Worm (Caenorhabditis elegans) whole organism, early embryonic: ENCODE data around the gene bre-5.

Experiments used
- B0310.2 ChIP-seq: sonication (generic microtip); optimal IDR thresholded peaks from 2 replicates; lab custom pipeline; 2016; ENCODE audit warnings: mild to moderate bottlenecking, missing genetic modification characterization, missing compliant biosample characterization
- F13C5.2 ChIP-seq: sonication (generic microtip); optimal IDR thresholded peaks from 2 replicates; lab custom pipeline; 2017; ENCODE audit warnings: mild to moderate bottlenecking, missing genetic modification characterization, inconsistent platforms, missing compliant biosample characterization
- aly-1 ChIP-seq: sonication (generic microtip); optimal IDR thresholded peaks from 2 replicates; lab custom pipeline; 2016; ENCODE audit warnings: missing genetic modification characterization, missing compliant biosample characterization
- ama-1 ChIP-seq: fragments of 150-350 bp; optimal IDR thresholded peaks from 2 replicates; lab custom pipeline; 2014
- ceh-13 ChIP-seq: fragments of 200-800 bp; sonication (Bioruptor generic); optimal IDR thresholded peaks from 2 replicates; lab custom pipeline; 2018; ENCODE audit warnings: mild to moderate bottlenecking, missing genetic modification characterization, missing compliant biosample characterization
- ceh-36 ChIP-seq: sonication (generic microtip); optimal IDR thresholded peaks from 2 replicates; lab custom pipeline; 2016; ENCODE audit warnings: missing genetic modification characterization, inconsistent platforms, missing compliant biosample characterization
- ets-7 ChIP-seq: sonication (generic microtip); optimal IDR thresholded peaks from 2 replicates; lab custom pipeline; 2016; ENCODE audit warnings: missing genotype, missing genetic modification characterization, missing compliant biosample characterization
- flt-1 ChIP-seq: fragments of 200-800 bp; sonication (Bioruptor generic); IDR thresholded peaks from 2 replicates; pipeline ENCODE4 v1.3.6; 2022; ENCODE audit warnings: missing genetic modification characterization, missing compliant biosample characterization
- hmbx-1 ChIP-seq: sonication (generic microtip); optimal IDR thresholded peaks from 2 replicates; lab custom pipeline; 2016; ENCODE audit warnings: mild to moderate bottlenecking, missing genetic modification characterization, missing compliant biosample characterization
- hmg-4 ChIP-seq: fragments of 200-800 bp; sonication (Bioruptor generic); optimal IDR thresholded peaks from 2 replicates; lab custom pipeline; 2018; ENCODE audit warnings: mild to moderate bottlenecking, missing genetic modification characterization, missing compliant biosample characterization
- hnd-1 ChIP-seq: sonication (generic microtip); optimal IDR thresholded peaks from 2 replicates; lab custom pipeline; 2016; ENCODE audit warnings: missing genetic modification characterization, missing compliant biosample characterization
- pes-1 ChIP-seq: fragments of 200-800 bp; sonication (Bioruptor generic); IDR thresholded peaks from 2 replicates; pipeline ENCODE4 v1.3.6; 2022; ENCODE audit warnings: missing genetic modification reagents, missing genetic modification characterization, missing compliant biosample characterization
- scrt-1 ChIP-seq: fragments of 200-800 bp; sonication (Bioruptor generic); IDR thresholded peaks from 2 replicates; pipeline ENCODE4 v1.3.6; 2022; ENCODE audit warnings: missing genetic modification characterization, missing compliant biosample characterization
- sea-1 ChIP-seq: fragments of 200-800 bp; sonication (Bioruptor generic); conservative IDR thresholded peaks from 2 replicates; pipeline ENCODE4 v1.3.6; 2022; ENCODE audit warnings: missing genetic modification characterization, missing compliant biosample characterization
- tbx-11 ChIP-seq: fragments of 200-800 bp; sonication (Bioruptor generic); IDR thresholded peaks from 2 replicates; pipeline ENCODE4 v1.3.6; 2022; ENCODE audit warnings: missing genetic modification characterization, missing compliant biosample characterization
- tbx-37 ChIP-seq: fragments of 200-800 bp; sonication (Bioruptor generic); conservative IDR thresholded peaks from 2 replicates; pipeline ENCODE4 v1.3.6; 2022; ENCODE audit warnings: missing genetic modification reagents, missing genetic modification characterization, missing compliant biosample characterization
- tra-4 ChIP-seq: sonication (generic microtip); optimal IDR thresholded peaks from 2 replicates; lab custom pipeline; 2017; ENCODE audit warnings: missing genetic modification characterization, missing compliant biosample characterization

Gene bre-5

DNA sequence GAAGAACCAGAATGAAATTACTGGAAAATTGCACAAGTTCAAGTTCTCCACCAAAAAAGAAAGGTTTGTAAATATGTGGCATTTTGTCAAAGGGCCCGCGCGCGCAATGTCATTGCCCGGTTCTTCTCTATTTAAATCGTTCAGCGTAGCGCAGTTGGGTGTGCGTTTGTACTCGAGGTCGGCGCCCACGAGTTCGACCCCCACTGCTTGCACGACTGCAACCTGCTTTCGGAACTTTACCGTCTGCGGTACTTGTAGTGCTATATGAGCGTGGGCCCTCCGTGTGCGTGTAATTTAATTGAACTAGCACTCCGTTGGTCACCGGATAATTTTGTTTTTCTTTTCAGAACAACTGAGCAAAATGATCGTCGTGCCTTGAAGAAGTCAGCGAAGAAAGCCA lies 35.5 kb upstream of the bre-5 start:
- TF ChIP-seq ama-1 = no peak
- 0 out of 2 replicates have a peak, but pooled peaks have one; percentile 25 for TF ChIP-seq tbx-37 (GFP tag; lab: Robert Waterston, UW)
- peak; percentile 68 for TF ChIP-seq F13C5.2 (tag; lab: Kevin White, UChicago)
- TF ChIP-seq scrt-1 (GFP tag; lab: Robert Waterston, UW) = peak; percentile 84
- peak; percentile 68 for TF ChIP-seq ceh-36 (tag; lab: Kevin White, UChicago)
- peak; percentile 66 for TF ChIP-seq tbx-11
- peak; percentile 12 for TF ChIP-seq hnd-1 (tag; lab: Kevin White, UChicago)
- TF ChIP-seq flt-1 (GFP tag; lab: Robert Waterston, UW) = peak; percentile 66; the same call in 1 of the 2 replicates
- peak; percentile 67 for TF ChIP-seq tra-4 (tag; lab: Kevin White, UChicago)
- TF ChIP-seq hmbx-1 (tag; lab: Kevin White, UChicago) = peak; percentile 29
- TF ChIP-seq hmg-4 (GFP tag; lab: Kevin White, UChicago) = peak; percentile 74
- peak; percentile 86 for TF ChIP-seq pes-1
- TF ChIP-seq ceh-13 (GFP tag; lab: Kevin White, UChicago) = peak; percentile 55
- peak; percentile 76 for TF ChIP-seq sea-1
- TF ChIP-seq B0310.2 (tag; lab: Kevin White, UChicago) = peak; percentile 61
- peak; percentile 6 for TF ChIP-seq ets-7 (tag; lab: Kevin White, UChicago)
- TF ChIP-seq aly-1 = peak; percentile 85

DNA sequence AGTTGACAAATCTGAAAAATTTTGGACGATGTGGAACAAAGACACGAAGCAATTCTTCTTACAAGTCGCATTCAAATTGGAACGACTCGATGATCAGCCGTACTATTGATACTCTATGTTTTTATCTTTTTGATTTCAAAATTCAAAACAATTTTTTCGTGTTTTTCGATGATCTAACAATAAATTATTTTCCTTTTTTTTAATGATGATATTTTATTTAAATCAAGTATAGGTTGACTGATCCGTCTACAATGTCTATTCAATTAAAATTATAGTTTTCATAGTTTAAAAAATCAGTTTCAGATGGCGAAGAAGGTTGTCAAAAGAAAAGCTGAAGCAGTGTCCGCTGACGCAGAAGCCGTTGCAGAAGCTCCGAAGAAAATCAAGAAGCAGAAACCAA lies 34.1 kb upstream of the bre-5 start, which contains the start of gene rbm-34:
Gene rbm-34, plus strand, starts transcription at position 301 of the 400 bp plus-strand sequence.
- TF ChIP-seq B0310.2 (tag; lab: Kevin White, UChicago) = no peak
- TF ChIP-seq pes-1 = no peak
- TF ChIP-seq tbx-11 = no peak
- no peak for TF ChIP-seq hnd-1 (tag; lab: Kevin White, UChicago)
- TF ChIP-seq ceh-36 (tag; lab: Kevin White, UChicago) = no peak
- TF ChIP-seq ama-1 = no peak
- TF ChIP-seq tbx-37 (GFP tag; lab: Robert Waterston, UW) = no peak
- no peak for TF ChIP-seq hmg-4 (GFP tag; lab: Kevin White, UChicago)
- TF ChIP-seq ceh-13 (GFP tag; lab: Kevin White, UChicago) = no peak
- no peak for TF ChIP-seq hmbx-1 (tag; lab: Kevin White, UChicago)
- TF ChIP-seq sea-1 = no peak
- TF ChIP-seq tra-4 (tag; lab: Kevin White, UChicago) = no peak

DNA sequence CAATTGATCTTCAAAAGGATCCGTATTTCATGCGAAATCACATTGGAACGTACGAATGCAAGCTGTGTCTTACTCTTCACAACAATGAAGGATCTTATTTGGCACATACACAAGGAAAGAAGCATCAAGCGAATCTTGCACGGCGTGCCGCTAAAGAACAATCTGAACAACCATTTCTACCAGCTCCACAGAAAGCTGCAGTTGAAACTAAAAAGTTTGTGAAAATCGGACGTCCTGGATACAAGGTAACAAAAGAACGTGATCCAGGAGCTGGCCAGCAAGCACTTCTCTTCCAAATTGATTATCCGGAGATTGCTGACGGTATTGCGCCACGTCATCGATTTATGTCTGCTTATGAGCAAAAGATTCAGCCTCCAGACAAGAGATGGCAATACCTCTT lies 33.6 kb upstream of the bre-5 start:
- TF ChIP-seq F13C5.2 (tag; lab: Kevin White, UChicago) = no peak
- TF ChIP-seq ama-1 = peak; percentile 5

- no peak for TF ChIP-seq tbx-11
- TF ChIP-seq scrt-1 (GFP tag; lab: Robert Waterston, UW) = 0 out of 2 replicates have a peak, but pooled peaks have one; percentile 23
Observed at ce11 chrIV:12084178-12084577, 33.2 kb upstream of the bre-5 start, which contains the start of gene repo-1. Gene repo-1 (plus strand): TSS chrIV:12084478.

- TF ChIP-seq tbx-37 (GFP tag; lab: Robert Waterston, UW) (no peak), ceh-13 (GFP tag; lab: Kevin White, UChicago) (no peak), flt-1 (GFP tag; lab: Robert Waterston, UW) (no peak), ama-1 (no peak), hmbx-1 (tag; lab: Kevin White, UChicago) (no peak), F13C5.2 (tag; lab: Kevin White, UChicago) (no peak), hmg-4 (GFP tag; lab: Kevin White, UChicago) (no peak), tra-4 (tag; lab: Kevin White, UChicago) (no peak), aly-1 (no peak), pes-1 (no peak), hnd-1 (tag; lab: Kevin White, UChicago) (no peak), ets-7 (tag; lab: Kevin White, UChicago) (no peak), B0310.2 (tag; lab: Kevin White, UChicago) (no peak), scrt-1 (GFP tag; lab: Robert Waterston, UW) (no peak), ceh-36 (tag; lab: Kevin White, UChicago) (no peak), sea-1 (no peak), tbx-11 (no peak)
Observed at ce11 chrIV:12080807-12081206, 29.8 kb upstream of the bre-5 start.

ce11 chrIV:12078907-12079523 lies 28.0 kb upstream of the bre-5 start, which contains the start of gene lex-1:
Gene lex-1 (plus strand): TSS chrIV:12079473.
- no peak for TF ChIP-seq scrt-1 (GFP tag; lab: Robert Waterston, UW)
- no peak for TF ChIP-seq F13C5.2 (tag; lab: Kevin White, UChicago)
- no peak for TF ChIP-seq tbx-37 (GFP tag; lab: Robert Waterston, UW)
- TF ChIP-seq pes-1 = no peak
- TF ChIP-seq flt-1 (GFP tag; lab: Robert Waterston, UW) = no peak

DNA sequence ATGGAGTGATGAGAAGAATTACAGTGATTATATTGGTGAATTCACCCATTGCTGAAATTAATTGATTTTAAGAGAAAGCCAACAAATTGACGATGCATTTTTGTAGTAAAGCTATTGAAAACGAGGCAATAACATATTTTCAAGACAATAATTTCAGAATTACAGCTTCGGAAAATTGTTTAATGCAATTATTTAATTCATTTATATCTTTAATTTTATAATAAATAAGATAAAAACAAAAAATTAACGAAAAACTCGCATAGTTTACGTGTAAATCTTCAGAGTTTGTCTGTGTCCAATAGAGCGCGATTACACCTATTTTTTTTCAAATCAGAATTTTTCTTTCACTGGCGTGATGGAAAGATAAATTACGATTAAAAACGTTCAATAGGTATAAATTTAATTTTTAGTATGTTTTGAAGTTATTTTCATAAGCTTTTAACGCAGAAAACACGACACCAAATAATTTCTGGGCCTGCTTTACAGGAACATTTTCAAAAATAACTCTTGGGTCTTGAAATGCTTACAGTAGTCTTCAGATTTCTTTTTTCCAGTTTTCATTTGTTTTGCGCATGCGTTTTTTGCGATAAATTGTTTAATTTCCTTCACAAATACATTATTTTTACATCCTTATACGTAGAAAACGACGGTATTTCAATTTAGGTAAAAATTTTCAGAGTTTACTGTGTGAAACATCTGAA lies 27.2 kb upstream of the bre-5 start, which contains the start of gene tmed-1:
Gene tmed-1, minus strand, starts transcription at position 51 of the 701 bp plus-strand sequence.
- no peak for TF ChIP-seq tbx-37 (GFP tag; lab: Robert Waterston, UW)
- TF ChIP-seq tbx-11 = no peak
- no peak for TF ChIP-seq pes-1
- TF ChIP-seq aly-1 = no peak
- no peak for TF ChIP-seq hmbx-1 (tag; lab: Kevin White, UChicago)
- TF ChIP-seq B0310.2 (tag; lab: Kevin White, UChicago) = no peak
- no peak for TF ChIP-seq ceh-13 (GFP tag; lab: Kevin White, UChicago)
- no peak for TF ChIP-seq sea-1
- no peak for TF ChIP-seq tra-4 (tag; lab: Kevin White, UChicago)
- no peak for TF ChIP-seq flt-1 (GFP tag; lab: Robert Waterston, UW)
- no peak for TF ChIP-seq hnd-1 (tag; lab: Kevin White, UChicago)
- no peak for TF ChIP-seq F13C5.2 (tag; lab: Kevin White, UChicago)
